Worm (Caenorhabditis elegans) whole organism, L4/young adult: ENCODE data around the gene W08F4.7.
"Not testable (repeated sequence)": the region's sequence is repeated elsewhere in the genome, so short reads cannot be mapped to it uniquely, and the experiment has no call there.

Experiments used
- W03F9.2 ChIP-seq: fragments of 150-350 bp; optimal IDR thresholded peaks from 2 replicates; lab custom pipeline; 2014; ENCODE audit warnings: missing biosample characterization, missing genetic modification characterization
- dao-5 ChIP-seq: sonication (generic microtip); optimal IDR thresholded peaks from 2 replicates; lab custom pipeline; 2016; ENCODE audit warnings: missing genotype, missing genetic modification characterization, moderate library complexity, missing compliant biosample characterization
- him-1 ChIP-seq: sonication (generic microtip); optimal IDR thresholded peaks from 2 replicates; lab custom pipeline; 2016; ENCODE audit warnings: missing genotype, missing genetic modification reagents, missing genetic modification characterization, missing compliant biosample characterization

The W08F4.7 gene

DNA sequence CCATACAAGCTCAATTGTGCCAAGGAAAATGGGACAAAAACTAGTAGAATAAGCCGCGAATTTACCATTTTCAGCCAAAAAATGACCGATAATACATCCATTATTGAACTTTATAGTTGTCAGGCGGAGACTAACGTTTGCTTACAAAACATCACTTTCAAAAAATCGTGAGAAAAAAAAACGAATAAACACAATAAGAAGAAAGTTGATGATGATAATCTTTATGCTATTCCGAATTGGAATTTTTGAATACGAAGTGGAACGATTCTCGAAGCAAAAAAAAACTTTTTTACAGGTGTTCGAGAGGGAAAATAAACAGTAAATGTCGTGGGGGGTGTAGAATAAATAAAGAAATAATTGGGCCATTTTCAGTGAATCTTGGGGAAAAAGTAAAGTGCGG lies at the start of gene W08F4.7:
TSS of gene W08F4.7 (minus strand) at position 101 of the 400 bp plus-strand sequence.
- TF ChIP-seq him-1: no peak

DNA sequence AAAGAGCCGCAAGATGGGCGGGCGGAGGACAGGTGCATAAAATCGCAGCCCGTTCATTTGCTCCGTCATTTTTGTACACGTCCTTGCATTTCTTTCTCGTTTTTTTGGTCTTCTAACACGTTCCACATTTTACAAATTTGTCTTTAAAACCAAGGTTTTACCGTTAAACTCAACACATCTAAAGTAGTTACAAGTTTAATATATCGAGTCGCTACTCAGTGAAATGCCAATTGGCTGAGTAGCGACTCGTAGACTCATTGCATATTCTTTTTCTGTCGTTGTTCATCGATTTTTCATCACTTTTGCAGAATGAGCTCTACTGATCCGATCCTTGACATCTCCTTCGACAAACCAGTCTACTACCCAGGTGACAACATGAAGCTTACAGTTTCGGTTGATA lies 49.7 kb upstream of the W08F4.7 start, which contains the start of gene arrd-1:
TSS of gene arrd-1 (plus strand) at position 301 of the 400 bp plus-strand sequence.
- no peak for TF ChIP-seq dao-5 (tag; lab: Kevin White, UChicago)

DNA sequence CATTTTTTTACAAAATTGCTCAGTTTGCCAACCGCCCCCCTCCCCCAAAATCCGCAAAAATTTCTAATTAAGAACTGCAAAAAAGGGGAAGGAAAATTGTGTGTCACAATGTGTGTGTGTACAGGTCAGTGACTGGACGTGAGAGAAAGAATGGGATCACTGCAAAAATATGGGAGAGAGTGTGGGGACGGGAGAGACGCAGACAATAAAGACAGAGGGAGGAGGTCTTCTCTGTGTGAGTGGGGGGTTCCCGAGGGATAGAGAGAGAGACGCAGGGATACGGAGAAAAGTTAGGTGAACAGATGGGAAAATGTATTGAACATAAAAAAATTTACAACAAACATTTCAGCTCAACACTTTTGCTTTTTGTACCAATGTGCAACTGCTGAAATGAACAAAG lies 48.4 kb upstream of the W08F4.7 start:
- TF ChIP-seq him-1: no peak
- no peak for TF ChIP-seq W03F9.2
- TF ChIP-seq dao-5 (tag; lab: Kevin White, UChicago): no peak

DNA sequence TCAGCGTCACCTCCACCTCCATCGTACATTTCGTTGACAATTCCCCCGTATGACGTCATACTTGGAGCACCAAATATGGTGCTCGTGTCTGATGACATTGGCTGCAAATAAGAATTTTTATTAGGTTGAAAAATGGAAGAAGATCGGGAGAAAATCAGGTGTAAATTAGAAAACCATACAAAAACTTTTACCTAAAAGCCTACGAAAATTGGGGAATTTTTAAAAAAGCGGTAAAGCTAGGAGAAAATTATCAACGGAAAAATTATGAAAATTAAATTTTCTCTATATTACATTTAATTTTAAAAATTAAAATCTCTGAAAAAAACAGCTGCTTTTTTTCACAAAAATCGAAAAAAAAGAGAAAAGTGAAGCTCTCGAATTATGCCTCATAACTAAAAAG lies 46.9 kb upstream of the W08F4.7 start, which contains the start of gene T04B8.5:
TSS of gene T04B8.5 (minus strand) at position 101 of the 400 bp plus-strand sequence.
- TF ChIP-seq W03F9.2 (no peak), dao-5 (tag; lab: Kevin White, UChicago) (no peak), him-1 (no peak)

DNA sequence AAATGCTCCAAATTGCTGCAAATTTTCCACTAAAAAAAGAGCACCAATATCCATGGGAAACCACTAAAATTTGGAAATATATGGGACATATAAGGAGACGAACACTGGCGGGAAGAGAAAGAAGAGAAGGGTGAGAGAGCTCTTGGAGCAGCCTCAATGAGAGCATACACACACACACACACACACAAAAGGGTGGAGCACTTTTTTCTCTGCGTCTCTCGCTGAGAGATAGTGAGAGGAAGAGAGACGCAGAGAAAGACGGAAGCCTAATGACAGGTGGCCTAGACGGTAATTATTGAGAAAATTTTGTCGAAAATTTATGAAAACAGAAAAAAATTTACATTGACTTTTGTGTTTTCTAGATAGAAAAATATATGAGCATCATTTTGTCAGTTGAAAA lies 44.9 kb upstream of the W08F4.7 start:
- TF ChIP-seq dao-5 (tag; lab: Kevin White, UChicago) (no peak), W03F9.2 (no peak), him-1 (no peak)

DNA sequence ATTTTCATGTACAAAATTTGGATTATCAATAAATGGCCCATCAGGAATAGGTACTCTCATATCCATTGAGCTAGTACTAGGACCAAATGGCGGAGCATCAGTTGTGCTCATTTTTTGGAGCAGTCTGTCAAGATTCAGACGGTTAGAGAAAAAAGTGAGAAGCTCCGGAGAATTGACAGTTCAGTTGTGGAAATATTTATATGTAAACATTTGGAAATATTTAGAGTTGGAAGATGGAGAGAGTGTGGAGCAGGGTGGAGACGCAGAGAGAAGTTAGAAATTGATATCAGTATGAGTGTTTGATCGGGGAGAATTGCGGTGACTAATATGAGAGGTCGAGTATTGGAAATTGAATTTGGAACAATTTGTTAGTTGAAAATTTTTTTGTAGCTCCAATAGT lies 43.6 kb upstream of the W08F4.7 start:
- TF ChIP-seq dao-5 (tag; lab: Kevin White, UChicago) (no peak), him-1 (no peak), W03F9.2 (no peak)

DNA sequence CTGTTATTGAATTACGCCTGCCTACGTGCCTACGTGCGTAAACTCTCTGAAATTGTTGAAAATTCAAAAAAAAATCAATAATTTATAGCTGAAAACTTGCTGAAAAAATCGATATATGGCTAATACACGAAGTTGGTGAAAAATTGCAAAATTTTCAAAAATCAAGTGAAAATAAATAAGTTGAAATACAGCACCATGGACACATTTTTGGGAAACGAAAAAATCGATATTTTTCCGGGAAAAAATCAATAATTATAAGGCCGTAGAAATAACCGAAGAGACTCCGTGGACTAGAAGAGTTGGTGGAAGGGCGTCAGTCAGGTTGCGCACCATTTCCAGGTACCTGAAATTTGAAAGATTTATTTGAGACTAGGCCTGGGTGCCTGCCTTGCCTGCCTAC lies 37.2 kb upstream of the W08F4.7 start:
- TF ChIP-seq him-1: no peak
- no peak for TF ChIP-seq W03F9.2
- TF ChIP-seq dao-5 (tag; lab: Kevin White, UChicago): no peak

DNA sequence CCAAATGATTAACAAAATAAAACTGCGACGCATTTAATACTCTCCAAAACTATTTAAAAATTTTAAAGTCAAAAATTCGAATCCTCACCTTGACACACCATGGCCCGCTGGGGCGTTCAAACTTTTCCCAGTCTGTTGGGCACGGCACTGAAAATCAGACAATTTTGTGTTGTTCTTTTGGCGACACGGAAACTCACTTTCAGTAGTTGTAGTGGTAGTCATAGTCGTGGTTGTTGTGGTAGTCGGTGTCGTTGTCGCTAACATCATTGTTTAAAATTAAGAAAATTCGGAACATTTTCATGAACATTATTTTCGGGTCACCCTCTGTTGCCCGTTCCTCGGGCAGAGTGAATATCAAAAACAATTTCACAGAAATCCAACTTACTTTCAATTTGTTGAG lies 34.8 kb upstream of the W08F4.7 start, which contains the start of gene clec-118:
TSS of gene clec-118 (minus strand) at position 101 of the 400 bp plus-strand sequence.
- TF ChIP-seq W03F9.2; dao-5 (tag; lab: Kevin White, UChicago); him-1: not testable (repeated sequence)

DNA sequence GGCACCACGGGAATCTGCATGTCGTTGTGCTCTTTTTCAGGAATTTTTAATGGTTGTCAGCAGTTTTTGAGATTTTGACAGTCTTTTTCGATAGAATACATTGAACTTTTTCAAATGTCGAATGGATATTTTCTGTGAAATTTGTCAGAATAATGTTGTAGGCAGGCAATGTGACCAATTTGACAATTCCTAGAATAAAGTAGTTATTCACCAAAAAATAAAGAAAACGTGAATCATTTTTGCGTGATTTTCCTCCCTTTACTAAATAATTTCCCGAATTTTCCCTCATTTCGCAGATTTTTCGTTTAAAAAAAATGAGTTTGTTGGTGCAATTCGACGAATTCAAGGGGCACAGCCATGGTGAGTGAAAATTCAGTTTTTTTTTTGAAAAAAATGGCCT lies 31.2 kb upstream of the W08F4.7 start, which contains the start of gene W04H10.1:
TSS of gene W04H10.1 (plus strand) at position 301 of the 400 bp plus-strand sequence.
- TF ChIP-seq dao-5 (tag; lab: Kevin White, UChicago): no peak
- no peak for TF ChIP-seq him-1
- TF ChIP-seq W03F9.2: no peak

DNA sequence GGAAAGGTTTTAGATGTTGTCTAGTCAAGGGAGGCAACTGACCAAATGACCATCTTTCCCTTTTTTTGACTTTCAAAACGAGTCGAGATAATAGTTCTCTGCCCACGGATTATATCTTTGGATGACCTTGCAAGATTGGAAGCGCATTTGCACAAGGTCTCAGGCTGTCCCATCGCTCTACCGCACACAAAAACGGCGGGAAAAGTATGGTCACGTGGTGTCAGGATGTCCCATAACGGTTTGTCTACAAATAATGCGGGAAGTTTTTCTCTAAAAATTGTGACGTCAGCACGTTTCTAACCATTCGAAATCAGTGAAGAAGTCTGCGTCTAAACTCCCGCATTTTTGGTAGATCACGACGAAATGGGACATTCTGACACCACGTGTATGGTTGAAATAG lies 30.8 kb upstream of the W08F4.7 start, which contains the start of gene W04H10.6:
TSS of gene W04H10.6 (minus strand) at position 101 of the 400 bp plus-strand sequence.
- TF ChIP-seq W03F9.2 (no peak), him-1 (no peak), dao-5 (tag; lab: Kevin White, UChicago) (no peak)

DNA sequence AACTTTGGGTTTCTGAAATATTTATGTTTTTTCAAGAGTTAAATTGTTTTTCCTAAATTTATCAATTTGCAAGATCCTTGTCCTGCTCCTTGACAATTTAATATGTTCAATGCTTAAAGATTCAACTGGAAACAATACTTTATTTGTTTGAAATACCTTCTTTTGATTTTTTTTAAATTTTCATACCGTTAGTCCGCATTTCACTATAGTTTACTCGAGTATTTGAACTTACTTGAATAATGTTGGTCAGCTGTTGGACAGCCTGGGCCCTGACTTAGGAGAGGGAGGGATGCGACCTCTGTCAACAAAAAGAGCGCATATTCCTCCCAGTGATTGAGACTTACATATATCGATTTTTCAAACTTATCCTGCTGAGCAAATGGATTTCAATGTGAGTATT lies 28.5 kb upstream of the W08F4.7 start, which contains the start of gene W04H10.5:
TSS of gene W04H10.5 (plus strand) at position 301 of the 400 bp plus-strand sequence.
- TF ChIP-seq W03F9.2: no peak

DNA sequence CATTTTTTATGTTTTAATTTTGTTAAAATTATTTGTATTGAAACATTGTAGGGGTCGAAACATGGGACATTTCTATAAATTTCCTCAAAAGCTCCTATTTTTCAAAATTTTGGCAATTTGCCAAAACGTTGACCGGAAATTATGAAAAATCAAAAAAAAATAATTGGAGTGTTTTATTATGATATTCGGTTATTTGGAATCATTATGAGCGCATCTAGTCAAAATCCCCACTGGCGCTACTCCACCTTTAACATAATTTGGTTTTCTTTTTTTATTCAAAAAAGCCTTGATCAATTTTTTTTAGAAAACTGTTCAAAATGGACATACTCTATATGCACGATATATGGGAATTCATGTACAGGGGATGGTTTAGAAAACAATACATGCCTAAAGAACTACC lies 27.7 kb upstream of the W08F4.7 start, which contains the start of gene W04H10.2:
TSS of gene W04H10.2 (plus strand) at position 301 of the 400 bp plus-strand sequence.
- no peak for TF ChIP-seq W03F9.2
- no peak for TF ChIP-seq him-1
- no peak for TF ChIP-seq dao-5 (tag; lab: Kevin White, UChicago)

DNA sequence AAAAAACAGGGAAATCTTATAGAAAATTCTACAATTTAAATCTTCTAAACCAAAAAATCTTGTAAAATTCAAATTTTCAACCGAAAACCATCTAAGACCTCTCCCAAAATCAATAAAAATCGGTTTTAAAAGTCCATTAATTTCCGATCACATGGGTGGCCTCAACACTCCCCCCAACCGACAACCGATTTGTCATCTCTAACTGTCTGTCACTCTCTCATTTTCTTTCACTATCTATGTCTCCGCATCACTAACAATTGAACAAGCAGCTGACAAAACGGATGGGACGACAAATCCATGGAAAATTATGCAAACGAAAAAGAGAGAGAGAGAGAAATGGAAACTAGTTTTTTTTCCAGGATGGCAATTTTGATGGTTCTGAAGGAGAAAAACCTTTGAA lies 25.4 kb upstream of the W08F4.7 start:
- TF ChIP-seq him-1: no peak

DNA sequence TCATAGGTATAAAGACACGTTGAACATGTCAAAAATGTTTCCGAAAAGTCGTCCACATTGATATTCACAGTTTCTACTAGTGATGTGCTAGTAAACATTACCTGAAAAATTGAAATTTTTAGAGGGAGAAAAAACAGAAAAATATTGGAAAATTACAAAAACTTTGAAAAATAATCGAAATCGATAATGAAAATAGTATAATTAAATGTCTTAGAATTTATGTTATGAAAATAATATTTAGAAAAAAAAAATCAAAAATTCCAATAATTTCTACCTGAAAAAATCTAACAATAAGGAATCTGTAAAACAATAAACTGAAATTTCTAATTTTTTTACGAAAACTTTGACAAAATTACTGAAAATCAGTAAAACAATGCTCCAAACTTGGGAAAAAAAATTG lies 24.5 kb upstream of the W08F4.7 start, which contains the start of gene nhl-3:
TSS of gene nhl-3 (minus strand) at position 101 of the 400 bp plus-strand sequence.
- no peak for TF ChIP-seq W03F9.2
- no peak for TF ChIP-seq dao-5 (tag; lab: Kevin White, UChicago)
- no peak for TF ChIP-seq him-1

DNA sequence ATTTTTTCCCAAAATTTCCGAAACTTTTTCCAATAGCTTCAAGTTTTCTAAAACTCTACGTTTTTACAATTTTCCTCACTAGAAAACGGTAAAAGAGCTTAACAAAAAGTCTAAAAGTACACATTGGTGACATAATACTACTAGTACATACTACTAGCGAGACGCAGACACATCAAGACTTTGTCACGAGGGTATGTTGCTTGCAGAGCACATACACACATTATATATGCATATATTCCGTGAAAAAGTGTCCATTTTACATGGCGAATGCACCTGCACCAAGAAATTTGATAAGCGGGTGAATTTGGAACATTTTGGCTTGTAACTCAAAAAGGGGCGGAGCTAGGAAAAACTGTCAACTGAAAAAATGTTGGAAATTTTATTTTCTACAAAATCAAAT lies 23.8 kb upstream of the W08F4.7 start:
- TF ChIP-seq W03F9.2 (no peak), dao-5 (tag; lab: Kevin White, UChicago) (no peak), him-1 (no peak)

DNA sequence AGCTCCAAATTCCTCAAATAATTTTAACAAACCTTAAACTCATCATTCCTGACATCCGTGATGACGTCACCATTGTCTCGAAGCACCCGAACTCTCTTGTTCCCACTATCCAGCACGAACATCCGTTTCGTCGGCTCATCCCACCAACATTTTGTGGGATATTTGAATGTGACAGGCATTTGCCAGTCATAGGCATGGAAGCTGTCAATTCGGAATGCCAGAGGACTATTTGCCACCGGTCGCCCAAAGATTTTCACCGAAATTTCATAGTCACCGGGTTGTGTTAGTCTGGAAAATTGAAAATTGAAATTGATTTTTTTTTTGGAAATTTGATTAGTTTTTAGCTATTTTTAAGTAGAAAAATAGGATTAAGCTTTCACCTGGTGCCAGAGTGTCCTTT lies 19.2 kb upstream of the W08F4.7 start:
- TF ChIP-seq W03F9.2 (no peak), him-1 (no peak), dao-5 (tag; lab: Kevin White, UChicago) (no peak)
